Fruit fly (Drosophila melanogaster) whole organism, embryonic: ENCODE data around the gene Pde6.

ENCODE experiments used
- Adf1 ChIP-seq: fragments of 200-800 bp; sonication (Bioruptor generic); IDR thresholded peaks from 2 replicates; pipeline ENCODE4 v1.3.6; 2022; ENCODE audit warnings: missing biosample characterization, missing genetic modification characterization
- Bdp1 ChIP-seq: fragments of 200-800 bp; sonication (Bioruptor generic); optimal IDR thresholded peaks from 3 replicates; lab custom pipeline; 2016; ENCODE audit warnings: missing biosample characterization, missing genetic modification characterization
- BtbVII ChIP-seq: fragments of 200-800 bp; sonication (Bioruptor generic); optimal IDR thresholded peaks from 3 replicates; lab custom pipeline; 2017; ENCODE audit warnings: missing biosample characterization, mild to moderate bottlenecking, missing genetic modification characterization
- CG13624 ChIP-seq: fragments of 200-800 bp; sonication (Bioruptor generic); optimal IDR thresholded peaks from 2 replicates; lab custom pipeline; 2016; ENCODE audit warnings: missing biosample characterization, missing genetic modification characterization
- CG13775 ChIP-seq: fragments of 200-800 bp; sonication (Bioruptor generic); optimal IDR thresholded peaks from 3 replicates; lab custom pipeline; 2017; ENCODE audit warnings: missing biosample characterization, mild to moderate bottlenecking, missing genetic modification characterization
- CG14441 ChIP-seq: fragments of 200-800 bp; sonication (Bioruptor generic); IDR thresholded peaks from 2 replicates; pipeline ENCODE4 v1.3.6; 2022; ENCODE audit warnings: missing biosample characterization, missing genetic modification characterization
- CG15514 ChIP-seq: fragments of 200-800 bp; sonication (Bioruptor generic); optimal IDR thresholded peaks from 3 replicates; lab custom pipeline; 2017; ENCODE audit warnings: missing biosample characterization, missing genetic modification characterization, mild to moderate bottlenecking, moderate library complexity, missing genetic modification reagents
- CG17385 ChIP-seq: fragments of 200-800 bp; sonication (Bioruptor generic); optimal IDR thresholded peaks from 3 replicates; lab custom pipeline; 2018; ENCODE audit warnings: missing biosample characterization, mild to moderate bottlenecking, missing genetic modification characterization
- CG17612 ChIP-seq: fragments of 200-800 bp; sonication (Bioruptor generic); IDR thresholded peaks from 2 replicates; pipeline ENCODE4 v1.3.6; 2022; ENCODE audit warnings: missing biosample characterization, missing genetic modification characterization
- CG17802 ChIP-seq: fragments of 200-800 bp; sonication (Bioruptor generic); optimal IDR thresholded peaks from 2 replicates; lab custom pipeline; 2018; ENCODE audit warnings: missing biosample characterization, mild to moderate bottlenecking, missing genetic modification characterization, moderate library complexity
- CG17912 ChIP-seq: fragments of 200-800 bp; sonication (Bioruptor generic); optimal IDR thresholded peaks from 2 replicates; lab custom pipeline; 2018; ENCODE audit warnings: missing biosample characterization, mild to moderate bottlenecking, missing genetic modification characterization
- CG2199 ChIP-seq: fragments of 200-800 bp; sonication (Bioruptor generic); IDR thresholded peaks from 3 replicates; pipeline ENCODE4 v1.3.6; 2022; ENCODE audit warnings: missing biosample characterization, missing genetic modification characterization
- CG30403 ChIP-seq: fragments of 200-800 bp; sonication (Bioruptor generic); optimal IDR thresholded peaks from 3 replicates; lab custom pipeline; 2016; ENCODE audit warnings: missing biosample characterization, missing genetic modification characterization
- CG30431 ChIP-seq: fragments of 200-800 bp; sonication (Bioruptor generic); optimal IDR thresholded peaks from 2 replicates; lab custom pipeline; 2017; ENCODE audit warnings: missing biosample characterization, missing genetic modification characterization
- CG32532 ChIP-seq: fragments of 200-800 bp; sonication (Bioruptor generic); IDR thresholded peaks from 2 replicates; pipeline ENCODE4 v1.3.6; 2022; ENCODE audit warnings: missing biosample characterization, missing genetic modification characterization
- CG4854 ChIP-seq: fragments of 200-800 bp; sonication (Bioruptor generic); optimal IDR thresholded peaks from 2 replicates; lab custom pipeline; 2016; ENCODE audit warnings: missing biosample characterization, missing genetic modification characterization, inconsistent platforms
- CG6254 ChIP-seq: fragments of 200-800 bp; sonication (Bioruptor generic); optimal IDR thresholded peaks from 3 replicates; lab custom pipeline; 2017; ENCODE audit warnings: mild to moderate bottlenecking, missing biosample characterization, missing genetic modification reagents, missing genetic modification characterization
- CG6791 ChIP-seq: fragments of 200-800 bp; sonication (Bioruptor generic); IDR thresholded peaks from 3 replicates; pipeline ENCODE4 v1.3.6; 2022; ENCODE audit warnings: missing biosample characterization, missing genetic modification characterization; ENCODE audit not compliant: partially characterized antibody
- CG8944 ChIP-seq: fragments of 200-800 bp; sonication (Bioruptor generic); optimal IDR thresholded peaks from 3 replicates; lab custom pipeline; 2016; ENCODE audit warnings: missing biosample characterization, missing genetic modification characterization
- Dll ChIP-seq: fragments of 200-800 bp; sonication (Bioruptor generic); IDR thresholded peaks from 4 replicates; pipeline ENCODE4 v1.3.6; 2022; ENCODE audit warnings: missing biosample characterization, missing genetic modification characterization; ENCODE audit not compliant: partially characterized antibody
- Fer3 ChIP-seq: fragments of 200-800 bp; sonication (Bioruptor generic); optimal IDR thresholded peaks from 2 replicates; lab custom pipeline; 2018; ENCODE audit warnings: missing biosample characterization, mild to moderate bottlenecking, missing genetic modification characterization, moderate library complexity
- HLH4C ChIP-seq: fragments of 200-800 bp; sonication (Bioruptor generic); IDR thresholded peaks from 3 replicates; pipeline ENCODE4 v1.3.6; 2022; ENCODE audit warnings: missing biosample characterization, missing genetic modification characterization; ENCODE audit not compliant: partially characterized antibody
- Lpt ChIP-seq: fragments of >200 bp; optimal IDR thresholded peaks from 2 replicates; lab custom pipeline; 2018; ENCODE audit warnings: missing biosample characterization, missing genetic modification characterization
- Med ChIP-seq: fragments of 200-800 bp; sonication (Bioruptor generic); peaks from one replicate; lab custom pipeline; 2016; ENCODE audit warnings: missing biosample characterization, missing genetic modification characterization, mild to moderate bottlenecking, inconsistent platforms, moderate library complexity
- Rfx ChIP-seq: fragments of 200-800 bp; sonication (Bioruptor generic); IDR thresholded peaks from 2 replicates; pipeline ENCODE4 v1.3.6; 2022; ENCODE audit warnings: missing biosample characterization, missing genetic modification characterization
- Sin3A ChIP-seq: fragments of >200 bp; optimal IDR thresholded peaks from 2 replicates; lab custom pipeline; 2018
- al ChIP-seq: fragments of 200-800 bp; sonication (Bioruptor generic); IDR thresholded peaks from 2 replicates; pipeline ENCODE4 v1.3.6; 2022; ENCODE audit warnings: missing biosample characterization, missing genetic modification characterization
- bab2 ChIP-seq: fragments of 200-800 bp; sonication (Bioruptor generic); optimal IDR thresholded peaks from 2 replicates; lab custom pipeline; 2016; ENCODE audit warnings: missing biosample characterization, missing genetic modification characterization
- bsh ChIP-seq, 2 experiments: fragments of 200-800 bp; sonication (Bioruptor generic); optimal IDR thresholded peaks; 2 replicates each; lab custom pipeline; 2017 to 2018; ENCODE audit warnings: mild to moderate bottlenecking in 2 of 2, missing biosample characterization in 2 of 2, missing genetic modification characterization in 2 of 2, moderate library complexity in 1 of 2
- btn ChIP-seq: fragments of 200-800 bp; sonication (Bioruptor generic); optimal IDR thresholded peaks from 2 replicates; lab custom pipeline; 2016; ENCODE audit warnings: missing biosample characterization, missing genetic modification characterization
- danr ChIP-seq: fragments of 200-800 bp; sonication (Bioruptor generic); IDR thresholded peaks from 2 replicates; pipeline ENCODE4 v1.3.6; 2022; ENCODE audit warnings: missing biosample characterization, missing genetic modification characterization
- dpn ChIP-seq, 2 experiments: fragments of 200-800 bp; sonication (Bioruptor generic); optimal IDR thresholded peaks; 3 replicates each; lab custom pipeline; 2016; ENCODE audit warnings: missing biosample characterization in 2 of 2, missing genetic modification characterization in 2 of 2
- esg ChIP-seq: fragments of 200-800 bp; sonication (Bioruptor generic); conservative IDR thresholded peaks from 2 replicates; pipeline ENCODE4 v1.3.6; 2022; ENCODE audit warnings: missing biosample characterization, missing genetic modification characterization
- fd3F ChIP-seq: fragments of 200-800 bp; sonication (Bioruptor generic); optimal IDR thresholded peaks from 2 replicates; lab custom pipeline; 2018; ENCODE audit warnings: missing biosample characterization, mild to moderate bottlenecking, missing genetic modification characterization, moderate library complexity
- fru ChIP-seq: fragments of >200 bp; optimal IDR thresholded peaks from 2 replicates; lab custom pipeline; 2017
- jumu ChIP-seq: fragments of 200-800 bp; sonication (Bioruptor generic); optimal IDR thresholded peaks from 3 replicates; lab custom pipeline; 2016; ENCODE audit warnings: missing biosample characterization, missing genetic modification characterization
- lbe ChIP-seq: fragments of 200-800 bp; sonication (Bioruptor generic); optimal IDR thresholded peaks from 2 replicates; lab custom pipeline; 2016; ENCODE audit warnings: missing biosample characterization, mild to moderate bottlenecking, missing genetic modification characterization
- lilli ChIP-seq: fragments of 200-800 bp; sonication (Bioruptor generic); optimal IDR thresholded peaks from 3 replicates; lab custom pipeline; 2016; ENCODE audit warnings: missing biosample characterization, missing genetic modification characterization
- nerfin-2 ChIP-seq: fragments of 200-800 bp; sonication (Bioruptor generic); IDR thresholded peaks from 2 replicates; pipeline ENCODE4 v1.3.6; 2022; ENCODE audit warnings: missing biosample characterization, missing genetic modification characterization; ENCODE audit not compliant: partially characterized antibody
- pb ChIP-seq: fragments of 200-800 bp; sonication (Bioruptor generic); optimal IDR thresholded peaks from 3 replicates; lab custom pipeline; 2016; ENCODE audit warnings: missing biosample characterization, missing genetic modification characterization
- pho ChIP-seq: fragments of 200-800 bp; sonication (Bioruptor generic); optimal IDR thresholded peaks from 2 replicates; lab custom pipeline; 2016; ENCODE audit warnings: missing biosample characterization, missing genetic modification characterization
- pnt ChIP-seq: fragments of 200-800 bp; sonication (Bioruptor generic); optimal IDR thresholded peaks from 3 replicates; lab custom pipeline; 2016; ENCODE audit warnings: missing biosample characterization, missing genetic modification characterization
- pzg ChIP-seq: fragments of 200-800 bp; sonication (Bioruptor generic); optimal IDR thresholded peaks from 3 replicates; lab custom pipeline; 2018; ENCODE audit warnings: missing biosample characterization, mild to moderate bottlenecking, missing genetic modification characterization, moderate library complexity
- ro ChIP-seq: fragments of 200-800 bp; sonication (Bioruptor generic); IDR thresholded peaks from 2 replicates; pipeline ENCODE4 v1.3.6; 2022; ENCODE audit warnings: missing biosample characterization, missing genetic modification characterization
- sc ChIP-seq, 3 experiments: fragments of >200 bp in 2 of 3; fragments of 200-800 bp in 1 of 3; sonication (Bioruptor generic) in 1 of 3; optimal IDR thresholded peaks; 2 replicates in 2 of 3; 3 replicates in 1 of 3; lab custom pipeline; 2017; ENCODE audit warnings: mild to moderate bottlenecking in 1 of 3, missing biosample characterization in 1 of 3, missing genetic modification characterization in 1 of 3, missing genetic modification reagents in 1 of 3
- tap ChIP-seq: fragments of 200-800 bp; optimal IDR thresholded peaks from 3 replicates; lab custom pipeline; 2019; ENCODE audit warnings: missing biosample characterization, mild to moderate bottlenecking, missing genetic modification characterization, moderate library complexity
- toy ChIP-seq: fragments of 200-800 bp; sonication (Bioruptor generic); IDR thresholded peaks from 2 replicates; pipeline ENCODE4 v1.3.6; 2022; ENCODE audit warnings: missing biosample characterization, missing genetic modification characterization
- vfl ChIP-seq: fragments of 200-800 bp; sonication (Bioruptor generic); optimal IDR thresholded peaks from 2 replicates; lab custom pipeline; 2016; ENCODE audit warnings: missing biosample characterization, missing genetic modification characterization
- zen ChIP-seq: fragments of 200-800 bp; sonication (Bioruptor generic); optimal IDR thresholded peaks from 3 replicates; lab custom pipeline; 2018; ENCODE audit warnings: missing biosample characterization, mild to moderate bottlenecking, missing genetic modification characterization, moderate library complexity
- zen2 ChIP-seq: fragments of 200-800 bp; sonication (Bioruptor generic); IDR thresholded peaks from 3 replicates; pipeline ENCODE4 v1.3.6; 2022; ENCODE audit warnings: missing biosample characterization, missing genetic modification characterization; ENCODE audit not compliant: partially characterized antibody

Pde6 gene

DNA sequence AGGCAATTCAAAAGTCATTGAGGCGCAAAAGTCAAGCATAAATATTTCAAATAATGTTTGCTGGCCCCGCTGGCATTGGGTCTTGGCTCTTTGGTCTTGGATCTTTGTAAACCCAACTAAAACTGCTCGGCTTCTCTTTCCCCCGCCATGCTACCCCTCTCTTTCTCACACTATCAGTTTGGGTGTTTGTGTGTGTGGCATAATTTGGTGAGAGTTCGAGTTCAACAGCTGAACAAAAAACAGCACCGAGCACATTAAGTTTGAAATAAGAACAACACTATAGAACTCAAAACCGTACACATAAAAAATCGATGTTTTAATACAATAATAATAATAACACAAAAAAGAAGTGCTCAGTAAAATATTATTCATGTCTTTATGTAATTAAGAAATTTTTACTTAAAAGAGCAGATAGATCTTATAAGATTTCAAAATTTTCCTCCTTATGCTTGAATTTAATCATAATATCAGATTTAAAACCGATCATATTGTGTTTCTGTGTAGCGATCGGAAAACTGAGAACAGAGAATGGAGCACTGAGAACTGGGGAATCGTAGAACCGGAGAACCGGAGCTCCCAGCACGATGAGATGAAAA, 79.6 kb downstream of the Pde6 start (continued):
- TF ChIP-seq esg = peak; percentile 72
- TF ChIP-seq jumu (GFP tag; lab: Kevin White, UChicago) = peak; percentile 38
- no peak for TF ChIP-seq Sin3A (lab: Kevin White, UChicago)
- TF ChIP-seq HLH4C (GFP tag; lab: Robert Waterston, UW) = no peak
- TF ChIP-seq CG13624 (GFP tag; lab: Kevin White, UChicago) = no peak
- TF ChIP-seq CG17802 (tag; lab: Kevin White, UChicago) = no peak
- TF ChIP-seq CG8944 (GFP tag; lab: Kevin White, UChicago) = no peak
- TF ChIP-seq CG17612 (GFP tag; lab: Robert Waterston, UW) = no peak
- TF ChIP-seq CG30431 (GFP tag; lab: Kevin White, UChicago) = peak; percentile 22
- no peak for TF ChIP-seq zen2
- TF ChIP-seq CG17385 (GFP tag; lab: Kevin White, UChicago) = peak; percentile 69
- TF ChIP-seq Rfx = peak; percentile 79
- no peak for TF ChIP-seq CG6791 (GFP tag; lab: Robert Waterston, UW)
- TF ChIP-seq toy (GFP tag; lab: Robert Waterston, UW) = peak; percentile 47; the same call in 1 of the 2 replicates
- TF ChIP-seq zen (tag; lab: Kevin White, UChicago) = peak; percentile 48
- peak; percentile 42; the same call in 1 of the 3 replicates for TF ChIP-seq CG2199
- TF ChIP-seq CG17912 (GFP tag; lab: Kevin White, UChicago) = no peak
- TF ChIP-seq CG13775 = peak; percentile 77
- peak; percentile 82 for TF ChIP-seq Fer3 (tag; lab: Kevin White, UChicago)
- no peak for TF ChIP-seq pho (GFP tag; lab: Kevin White, UChicago)
- peak; percentile 77 for TF ChIP-seq CG14441
- peak; percentile 13; the same call in 1 of the 2 replicates for TF ChIP-seq ro (GFP tag; lab: Robert Waterston, UW)
- TF ChIP-seq pb = no peak
- peak; percentile 41 for TF ChIP-seq Med (GFP tag; lab: Kevin White, UChicago)
- TF ChIP-seq CG15514 (GFP tag; lab: Kevin White, UChicago) = peak; percentile 41
- peak; percentile 9 for TF ChIP-seq pnt (GFP tag; lab: Kevin White, UChicago)
- peak; percentile 6 to 70 for TF ChIP-seq dpn (GFP tag; optimal IDR thresholded peaks at IDR 0.05; lab: Kevin White, UChicago)
- no peak for TF ChIP-seq danr (GFP tag; lab: Robert Waterston, UW)
- no peak for TF ChIP-seq lbe
- TF ChIP-seq bab2 = no peak
- TF ChIP-seq nerfin-2 (GFP tag; lab: Robert Waterston, UW) = no peak
- peak; percentile 77 for TF ChIP-seq tap (tag; lab: Kevin White, UChicago)
- TF ChIP-seq fru = no peak
- TF ChIP-seq vfl (GFP tag; lab: Kevin White, UChicago) = no peak
- TF ChIP-seq Bdp1 (GFP tag; lab: Kevin White, UChicago) = no peak
- TF ChIP-seq btn = no peak
- TF ChIP-seq pzg (GFP tag; lab: Kevin White, UChicago) = no peak
- peak; percentile 66 for TF ChIP-seq fd3F (GFP tag; lab: Kevin White, UChicago)
- peak; percentile 74 for TF ChIP-seq CG6254
- TF ChIP-seq Lpt (GFP tag; lab: Kevin White, UChicago) = no peak
- peak; percentile 78 for TF ChIP-seq CG32532
- TF ChIP-seq bsh (GFP tag; optimal IDR thresholded peaks at IDR 0.05; lab: Kevin White, UChicago) = peak in 1 of 2 experiments; percentile 89
- TF ChIP-seq BtbVII = peak; percentile 64
- TF ChIP-seq Adf1 = peak; percentile 72
- peak; percentile 42 for TF ChIP-seq CG4854 (GFP tag; lab: Kevin White, UChicago)
- TF ChIP-seq sc (optimal IDR thresholded peaks at IDR 0.05; lab: Kevin White, UChicago) = no peak
- TF ChIP-seq sc (GFP tag; optimal IDR thresholded peaks at IDR 0.05; lab: Kevin White, UChicago) = peak; percentile 56
- no peak for TF ChIP-seq Dll (GFP tag; lab: Robert Waterston, UW)
- peak; percentile 85 for TF ChIP-seq CG30403 (GFP tag; lab: Kevin White, UChicago)
- peak; percentile 65 for TF ChIP-seq lilli
- TF ChIP-seq al (GFP tag; lab: Robert Waterston, UW) = peak; percentile 79
